Fruit fly (Drosophila melanogaster) whole organism, pupa: Measurements from ENCODE around the gene CG13912.

Experiments
- CG10348 ChIP-seq: fragments of 200-800 bp; sonication (Bioruptor generic); IDR thresholded peaks from 2 replicates; pipeline ENCODE4 v1.3.6; 2022; ENCODE audit warnings: missing biosample characterization, missing genetic modification characterization
- CG12605 ChIP-seq: fragments of 200-800 bp; sonication (Bioruptor generic); IDR thresholded peaks from 2 replicates; pipeline ENCODE4 v1.3.6; 2022; ENCODE audit warnings: missing biosample characterization, missing genetic modification characterization
- CG13204 ChIP-seq: fragments of 200-800 bp; sonication (Bioruptor generic); optimal IDR thresholded peaks from 2 replicates; lab custom pipeline; 2018; ENCODE audit warnings: missing biosample characterization, mild to moderate bottlenecking, missing genetic modification characterization, moderate library complexity
- CG14655 ChIP-seq: fragments of 200-800 bp; sonication (Bioruptor generic); optimal IDR thresholded peaks from 3 replicates; lab custom pipeline; 2017; ENCODE audit warnings: mild to moderate bottlenecking, missing biosample characterization, missing genetic modification reagents, missing genetic modification characterization
- CG15710 ChIP-seq: fragments of 200-800 bp; sonication (Bioruptor generic); optimal IDR thresholded peaks from 2 replicates; lab custom pipeline; 2018; ENCODE audit warnings: missing biosample characterization, mild to moderate bottlenecking, missing genetic modification characterization, moderate library complexity
- CG17806 ChIP-seq: fragments of 200-800 bp; sonication (Bioruptor generic); optimal IDR thresholded peaks from 2 replicates; lab custom pipeline; 2018; ENCODE audit warnings: missing biosample characterization, mild to moderate bottlenecking, missing genetic modification characterization, moderate library complexity
- CG32121 ChIP-seq: fragments of 200-800 bp; sonication (Bioruptor generic); IDR thresholded peaks from 2 replicates; pipeline ENCODE4 v1.3.6; 2022; ENCODE audit warnings: missing biosample characterization, missing genetic modification characterization
- CG34367 ChIP-seq: fragments of 200-800 bp; sonication (Bioruptor generic); optimal IDR thresholded peaks from 2 replicates; lab custom pipeline; 2018; ENCODE audit warnings: missing biosample characterization, mild to moderate bottlenecking, missing genetic modification characterization
- CG4496 ChIP-seq: fragments of 200-800 bp; sonication (Bioruptor generic); IDR thresholded peaks from 3 replicates; pipeline ENCODE4 v1.3.6; 2022; ENCODE audit warnings: missing biosample characterization, missing genetic modification characterization
- CG8159 ChIP-seq: fragments of 200-800 bp; sonication (Bioruptor generic); optimal IDR thresholded peaks from 3 replicates; lab custom pipeline; 2018; ENCODE audit warnings: missing biosample characterization, mild to moderate bottlenecking, missing genetic modification characterization, moderate library complexity
- CG8301 ChIP-seq: fragments of 200-800 bp; sonication (Bioruptor generic); optimal IDR thresholded peaks from 2 replicates; lab custom pipeline; 2018; ENCODE audit warnings: missing biosample characterization, mild to moderate bottlenecking, missing genetic modification characterization
- CG9948 ChIP-seq: fragments of 200-800 bp; sonication (Bioruptor generic); optimal IDR thresholded peaks from 2 replicates; lab custom pipeline; 2018; ENCODE audit warnings: missing biosample characterization, mild to moderate bottlenecking, missing genetic modification characterization, moderate library complexity
- D1 ChIP-seq: fragments of 200-800 bp; sonication (Bioruptor generic); optimal IDR thresholded peaks from 2 replicates; lab custom pipeline; 2018; ENCODE audit warnings: missing biosample characterization, mild to moderate bottlenecking, missing genetic modification characterization, moderate library complexity
- EcR ChIP-seq: fragments of 200-800 bp; sonication (Bioruptor generic); optimal IDR thresholded peaks from 3 replicates; lab custom pipeline; 2019; ENCODE audit warnings: missing biosample characterization, missing genetic modification characterization, mild to moderate bottlenecking, moderate library complexity, missing genetic modification reagents
- Ets98B ChIP-seq: fragments of 200-800 bp; sonication (Bioruptor generic); IDR thresholded peaks from 2 replicates; pipeline ENCODE4 v1.3.6; 2022; ENCODE audit warnings: missing biosample characterization, missing genetic modification characterization
- Pif1A ChIP-seq: fragments of 200-800 bp; sonication (Bioruptor generic); optimal IDR thresholded peaks from 3 replicates; lab custom pipeline; 2016; ENCODE audit warnings: missing biosample characterization, missing genetic modification characterization
- Pif1B ChIP-seq: fragments of 200-800 bp; sonication (Bioruptor generic); optimal IDR thresholded peaks from 3 replicates; lab custom pipeline; 2016; ENCODE audit warnings: missing biosample characterization, missing genetic modification characterization
- Snoo ChIP-seq: fragments of 200-800 bp; sonication (Bioruptor generic); optimal IDR thresholded peaks from 3 replicates; lab custom pipeline; 2017; ENCODE audit warnings: missing biosample characterization, mild to moderate bottlenecking, missing genetic modification characterization, inconsistent platforms
- fd96Ca ChIP-seq: fragments of 200-800 bp; sonication (Bioruptor generic); IDR thresholded peaks from 3 replicates; pipeline ENCODE4 v1.3.6; 2022; ENCODE audit warnings: missing biosample characterization, missing genetic modification characterization
- gl ChIP-seq: fragments of 200-800 bp; sonication (Bioruptor generic); optimal IDR thresholded peaks from 2 replicates; lab custom pipeline; 2018; ENCODE audit warnings: missing biosample characterization, mild to moderate bottlenecking, missing genetic modification characterization
- rn ChIP-seq: fragments of 200-800 bp; sonication (Bioruptor generic); IDR thresholded peaks from 2 replicates; pipeline ENCODE4 v1.3.6; 2022; ENCODE audit warnings: missing biosample characterization, missing genetic modification characterization

Gene CG13912

DNA sequence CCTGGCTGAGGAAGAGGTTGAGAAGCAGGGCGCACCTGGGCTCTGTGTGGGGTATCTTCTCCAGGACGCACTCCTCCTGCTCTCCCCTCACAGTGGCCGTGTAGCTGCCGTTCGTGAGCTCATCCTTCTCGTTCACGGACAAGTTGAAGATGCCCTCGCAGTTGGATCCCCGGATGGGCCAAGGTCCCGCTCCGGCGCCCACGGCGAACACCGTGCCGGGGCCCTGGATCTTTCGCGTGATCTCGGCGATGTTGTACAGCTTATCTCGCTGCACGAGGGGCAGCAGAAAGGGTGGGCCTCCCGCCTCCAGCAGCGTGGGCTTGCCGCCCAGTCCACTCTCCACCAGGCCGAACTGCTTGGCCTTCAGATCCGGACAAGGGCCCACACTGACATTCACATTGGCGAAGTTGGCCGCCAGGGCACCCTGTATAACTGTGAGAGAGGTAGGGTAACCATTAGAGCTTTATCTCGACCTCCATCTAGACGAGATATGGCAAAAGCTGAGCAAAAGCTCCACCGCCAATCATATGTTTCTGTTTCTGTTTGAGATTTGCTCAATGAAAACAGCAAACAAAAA lies 14.6 kb downstream of the CG13912 start:
- TF ChIP-seq D1 (tag; lab: Kevin White, UChicago) (no peak), CG4496 (GFP tag; lab: Robert Waterston, UW) (peak; percentile 52; the same call in 2 of the 3 replicates)

DNA sequence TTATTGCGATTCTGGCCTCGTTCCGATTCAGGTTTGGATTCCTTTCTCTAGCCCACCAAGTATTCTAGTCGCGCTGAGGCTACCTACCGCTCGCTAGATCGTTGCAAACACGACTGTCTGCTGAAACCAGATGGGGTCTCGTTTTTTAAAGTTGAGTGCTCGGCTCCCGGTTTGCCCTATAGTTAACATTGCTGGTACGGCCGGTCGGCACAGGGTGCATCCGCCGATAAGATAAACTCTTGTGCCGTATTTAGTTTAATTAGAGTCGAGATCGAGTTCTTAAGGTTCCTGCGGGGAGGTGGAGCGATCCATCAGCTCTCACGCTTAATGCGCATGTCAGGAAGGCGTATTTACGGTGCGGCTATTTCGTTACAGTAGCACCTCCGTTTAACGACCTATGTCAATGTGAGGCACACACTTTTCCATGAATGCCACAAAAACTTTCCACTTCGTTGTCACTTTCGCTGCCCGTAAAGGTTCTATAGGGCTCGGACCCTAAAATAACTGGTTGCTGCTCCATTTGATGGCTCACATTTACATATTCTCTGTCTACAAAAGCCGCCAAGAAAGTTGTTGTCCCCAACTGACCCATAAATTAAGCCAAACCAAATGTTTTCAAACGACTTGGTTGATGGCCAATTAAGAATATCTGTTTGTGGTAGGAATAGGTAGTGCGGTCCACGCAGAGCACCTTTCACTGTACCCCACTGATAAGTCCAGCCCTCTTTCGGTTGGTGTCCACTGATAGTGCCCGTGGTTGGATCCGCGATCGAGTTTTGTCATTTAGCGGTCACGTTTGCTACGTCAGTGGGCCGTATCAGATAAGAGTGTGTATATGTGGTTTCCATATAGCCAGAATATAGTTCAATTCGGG lies 15.5 kb downstream of the CG13912 start, which contains the start of gene CG9119:
CG9119 (minus strand) TSS at position 122 of the 874 bp plus-strand sequence.
- TF ChIP-seq CG9948 (tag; lab: Kevin White, UChicago): peak; percentile 30
- no peak for TF ChIP-seq Snoo
- peak; percentile 51 for TF ChIP-seq CG14655 (GFP tag; lab: Kevin White, UChicago)
- TF ChIP-seq CG13204 (GFP tag; lab: Kevin White, UChicago): peak; percentile 21
- TF ChIP-seq CG15710 (tag; lab: Kevin White, UChicago): peak; percentile 54
- no peak for TF ChIP-seq Ets98B (GFP tag; lab: Robert Waterston, UW)
- peak; percentile 55 for TF ChIP-seq CG8159 (tag; lab: Kevin White, UChicago)
- TF ChIP-seq CG10348: no peak
- TF ChIP-seq CG4496 (GFP tag; lab: Robert Waterston, UW): no peak
- TF ChIP-seq CG17806 (tag; lab: Kevin White, UChicago): peak; percentile 8
- TF ChIP-seq EcR: peak; percentile 82
- TF ChIP-seq CG8301 (tag; lab: Kevin White, UChicago): peak; percentile 30
- peak; percentile 6 for TF ChIP-seq Pif1A
- peak; percentile 38; the same call in 1 of the 3 replicates for TF ChIP-seq fd96Ca (GFP tag; lab: Robert Waterston, UW)

DNA sequence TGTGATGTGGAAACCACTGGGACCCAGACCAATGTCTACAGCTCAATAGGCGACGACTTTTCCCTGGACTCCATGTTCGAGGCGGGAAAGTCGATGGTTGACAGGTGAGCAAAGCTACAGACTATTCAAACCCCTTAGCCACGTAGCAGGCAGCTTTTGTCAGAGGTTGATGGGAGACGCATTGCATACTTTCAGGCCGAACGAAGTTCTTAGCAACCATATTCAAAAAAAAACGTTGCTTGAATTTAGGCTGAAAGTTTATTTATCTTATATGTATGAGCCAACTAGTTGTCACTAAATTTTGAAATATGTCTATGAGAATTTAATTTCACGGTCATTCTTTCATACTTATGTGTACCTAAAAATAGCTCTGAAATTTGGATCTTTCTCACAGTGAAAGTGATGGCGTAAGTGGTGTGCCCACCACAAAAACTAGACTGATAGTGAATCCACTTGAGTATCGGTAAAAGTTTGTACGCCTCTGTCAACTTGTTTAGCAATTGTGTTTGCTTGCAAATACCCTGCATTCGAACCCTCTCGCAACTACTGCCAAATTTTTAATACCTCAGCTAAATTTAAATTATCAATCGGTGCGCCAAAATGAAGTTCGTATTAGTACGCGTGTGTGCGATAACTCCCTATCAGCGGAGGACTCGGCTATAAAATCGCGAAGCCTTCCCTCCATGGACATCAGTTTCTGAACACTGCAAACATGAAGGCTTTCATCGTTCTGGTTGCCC lies 17.5 kb downstream of the CG13912 start, which contains the start of gene LysB:
LysB (plus strand) TSS at position 690 of the 740 bp plus-strand sequence.
- TF ChIP-seq CG32121 (GFP tag; lab: Robert Waterston, UW) (no peak), Pif1A (no peak), CG13204 (GFP tag; lab: Kevin White, UChicago) (no peak), rn (GFP tag; lab: Robert Waterston, UW) (no peak), Snoo (no peak), Pif1B (GFP tag; lab: Kevin White, UChicago) (no peak), CG8159 (tag; lab: Kevin White, UChicago) (no peak), CG34367 (tag; lab: Kevin White, UChicago) (no peak), CG4496 (GFP tag; lab: Robert Waterston, UW) (no peak), CG9948 (tag; lab: Kevin White, UChicago) (no peak), Ets98B (GFP tag; lab: Robert Waterston, UW) (no peak), CG12605 (GFP tag; lab: Robert Waterston, UW) (no peak)

DNA sequence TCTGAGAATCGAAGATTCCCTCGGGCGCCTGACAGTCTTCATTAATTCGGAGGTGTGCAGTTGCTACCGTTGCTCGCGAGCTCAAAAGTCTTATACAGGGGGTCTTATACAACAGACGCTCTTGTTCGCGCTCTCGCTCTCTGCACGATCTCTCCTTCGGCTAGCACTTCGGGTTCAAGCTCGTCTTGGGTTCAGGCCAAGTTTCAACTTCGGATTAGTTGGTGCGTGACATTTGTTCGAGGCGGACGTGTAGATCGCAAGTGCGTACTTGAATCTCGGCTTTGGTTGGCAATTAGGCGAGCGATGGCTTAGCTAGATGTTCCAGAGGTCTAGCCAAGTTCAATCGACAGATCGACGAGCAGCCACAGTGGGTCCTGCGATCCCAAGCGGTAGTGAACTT lies 18.8 kb downstream of the CG13912 start:
- peak; percentile 49; the same call in 1 of the 2 replicates for TF ChIP-seq Ets98B (GFP tag; lab: Robert Waterston, UW)
- TF ChIP-seq CG12605 (GFP tag; lab: Robert Waterston, UW): peak; percentile 20; the same call in 1 of the 2 replicates
- TF ChIP-seq EcR: peak; percentile 51
- no peak for TF ChIP-seq CG14655 (GFP tag; lab: Kevin White, UChicago)
- no peak for TF ChIP-seq D1 (tag; lab: Kevin White, UChicago)
- TF ChIP-seq Pif1A: no peak
- TF ChIP-seq CG34367 (tag; lab: Kevin White, UChicago): no peak

DNA sequence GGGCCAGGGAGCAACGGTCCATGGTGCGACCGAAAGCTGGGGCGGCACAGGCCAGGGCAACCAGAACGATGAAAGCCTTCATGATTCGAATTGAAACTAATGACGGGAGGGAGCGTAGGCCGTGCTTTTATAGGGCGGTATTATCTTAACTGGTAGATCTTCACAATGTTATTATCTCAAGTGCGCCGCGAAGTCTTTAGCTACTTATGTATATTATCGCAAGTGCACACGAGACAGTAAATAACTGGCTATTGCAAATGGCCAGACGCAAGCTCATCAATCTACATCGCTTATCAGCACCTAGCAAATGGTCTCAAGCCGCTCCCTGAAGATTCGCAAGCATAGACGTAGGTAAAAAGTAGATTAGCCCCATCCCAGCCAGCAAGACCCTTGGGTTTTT lies 21.7 kb downstream of the CG13912 start, which contains the start of gene LysD:
LysD (minus strand) TSS at position 101 of the 400 bp plus-strand sequence.
- TF ChIP-seq CG34367 (tag; lab: Kevin White, UChicago): no peak

DNA sequence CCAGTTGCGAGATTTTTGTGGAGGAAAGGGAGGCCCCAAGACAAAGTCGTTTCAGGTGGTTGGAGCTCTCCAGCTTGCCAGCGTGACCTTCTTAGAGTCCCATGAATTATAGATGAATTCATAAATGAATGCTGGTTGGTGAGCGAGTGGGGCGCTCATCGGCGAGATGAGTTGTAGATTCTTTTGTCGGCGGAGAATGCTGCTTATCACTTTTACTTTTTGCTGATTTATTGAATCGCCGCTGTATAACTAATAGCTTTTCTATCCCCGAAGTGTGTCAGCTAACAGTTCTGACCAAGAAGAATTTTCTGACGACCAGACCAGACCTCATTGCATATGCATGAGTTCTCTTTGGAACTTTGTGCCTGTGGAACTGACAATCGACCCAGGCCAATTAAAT lies 22.7 kb downstream of the CG13912 start:
- TF ChIP-seq CG12605 (GFP tag; lab: Robert Waterston, UW) (no peak), D1 (tag; lab: Kevin White, UChicago) (no peak), CG17806 (tag; lab: Kevin White, UChicago) (no peak), CG13204 (GFP tag; lab: Kevin White, UChicago) (no peak), gl (no peak), EcR (no peak), rn (GFP tag; lab: Robert Waterston, UW) (no peak), Pif1B (GFP tag; lab: Kevin White, UChicago) (no peak), CG34367 (tag; lab: Kevin White, UChicago) (no peak), fd96Ca (GFP tag; lab: Robert Waterston, UW) (no peak), Ets98B (GFP tag; lab: Robert Waterston, UW) (no peak), CG32121 (GFP tag; lab: Robert Waterston, UW) (no peak), CG8159 (tag; lab: Kevin White, UChicago) (no peak), CG4496 (GFP tag; lab: Robert Waterston, UW) (no peak), Snoo (no peak), CG8301 (tag; lab: Kevin White, UChicago) (no peak)
